Worm (Caenorhabditis elegans): Measurements from ENCODE around the gene srz-83.

DNA sequence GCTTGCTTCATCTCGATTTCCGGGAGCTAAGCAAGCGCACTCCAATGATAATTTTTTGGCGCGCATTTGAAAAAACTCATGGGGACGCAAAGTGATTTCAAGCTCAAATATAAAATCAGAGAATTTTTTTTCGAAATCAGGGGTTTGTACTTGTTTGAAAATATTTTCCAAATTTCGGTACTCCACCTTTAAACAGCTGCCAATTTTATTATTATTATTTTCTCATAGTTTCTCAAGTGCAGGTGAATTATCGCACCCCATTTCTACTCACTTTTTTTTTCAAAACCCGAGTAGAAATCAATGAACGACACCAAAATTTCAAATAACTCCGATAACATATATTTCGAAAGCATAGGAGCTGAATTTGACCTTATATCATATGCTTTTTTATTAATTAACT lies at the start of gene srz-83:
- TF ChIP-seq T22C8.4 (GFP tag; IDR thresholded peaks at IDR 0.05) (no peak), ref-1 (GFP tag; conservative IDR thresholded peaks at IDR 0.05) (no peak), flt-1 (GFP tag; IDR thresholded peaks at IDR 0.05) (no peak), cog-1 (tag; optimal IDR thresholded peaks at IDR 0.05) (no peak)

Measured in whole organism, midembryonic.